Fruit fly (Drosophila melanogaster) whole organism, embryonic: ENCODE data around the gene CG4382.

Experiments used
- Atf-2 ChIP-seq: fragments of 200-800 bp; sonication (Bioruptor generic); optimal IDR thresholded peaks from 2 replicates; lab custom pipeline; 2016; ENCODE audit warnings: missing biosample characterization, missing genetic modification characterization
- CG10267 ChIP-seq: fragments of 200-800 bp; sonication (Bioruptor generic); optimal IDR thresholded peaks from 2 replicates; lab custom pipeline; 2018; ENCODE audit warnings: missing biosample characterization, mild to moderate bottlenecking, missing genetic modification characterization, moderate library complexity
- CG10274 ChIP-seq: fragments of 200-800 bp; sonication (Bioruptor generic); optimal IDR thresholded peaks from 3 replicates; lab custom pipeline; 2017; ENCODE audit warnings: missing biosample characterization, mild to moderate bottlenecking, missing genetic modification characterization
- CG11456 ChIP-seq: fragments of 200-800 bp; sonication (Bioruptor generic); IDR thresholded peaks from 3 replicates; pipeline ENCODE4 v1.3.6; 2022; ENCODE audit warnings: missing biosample characterization, missing genetic modification characterization
- CG12071 ChIP-seq: fragments of 200-800 bp; sonication (Bioruptor generic); optimal IDR thresholded peaks from 3 replicates; lab custom pipeline; 2018; ENCODE audit warnings: missing biosample characterization, mild to moderate bottlenecking, missing genetic modification characterization
- CG13296 ChIP-seq: fragments of 200-800 bp; sonication (Bioruptor generic); optimal IDR thresholded peaks from 3 replicates; lab custom pipeline; 2018; ENCODE audit warnings: missing biosample characterization, mild to moderate bottlenecking, missing genetic modification characterization
- CG13894 ChIP-seq: fragments of 200-800 bp; sonication (Bioruptor generic); optimal IDR thresholded peaks from 3 replicates; lab custom pipeline; 2018; ENCODE audit warnings: missing biosample characterization, mild to moderate bottlenecking, missing genetic modification characterization, moderate library complexity
- CG14014 ChIP-seq: fragments of 200-800 bp; sonication (Bioruptor generic); IDR thresholded peaks from 2 replicates; pipeline ENCODE4 v1.3.6; 2022; ENCODE audit warnings: missing biosample characterization, missing genetic modification characterization
- CG1529 ChIP-seq: fragments of 200-800 bp; sonication (Bioruptor generic); optimal IDR thresholded peaks from 3 replicates; lab custom pipeline; 2018; ENCODE audit warnings: missing biosample characterization, missing genetic modification characterization
- CG17186 ChIP-seq: fragments of 200-800 bp; sonication (Bioruptor generic); optimal IDR thresholded peaks from 3 replicates; lab custom pipeline; 2017; ENCODE audit warnings: missing biosample characterization, missing genetic modification reagents, missing genetic modification characterization
- CG18476 ChIP-seq: fragments of 200-800 bp; sonication (Bioruptor generic); optimal IDR thresholded peaks from 2 replicates; lab custom pipeline; 2016; ENCODE audit warnings: missing biosample characterization, mild to moderate bottlenecking, missing genetic modification characterization
- CG34376 ChIP-seq: fragments of 200-800 bp; sonication (Bioruptor generic); optimal IDR thresholded peaks from 2 replicates; lab custom pipeline; 2018; ENCODE audit warnings: missing biosample characterization, mild to moderate bottlenecking, missing genetic modification characterization
- CG43689 ChIP-seq: fragments of 200-800 bp; sonication (Bioruptor generic); IDR thresholded peaks from 2 replicates; pipeline ENCODE4 v1.3.6; 2022; ENCODE audit warnings: missing biosample characterization, missing genetic modification characterization
- CG4730 ChIP-seq: fragments of 200-800 bp; sonication (Bioruptor generic); IDR thresholded peaks from 2 replicates; pipeline ENCODE4 v1.3.6; 2022; ENCODE audit warnings: missing biosample characterization, missing genetic modification characterization
- CG6765 ChIP-seq: fragments of 200-800 bp; sonication (Bioruptor generic); optimal IDR thresholded peaks from 3 replicates; lab custom pipeline; 2017; ENCODE audit warnings: missing biosample characterization, mild to moderate bottlenecking, missing genetic modification characterization
- CG7928 ChIP-seq: fragments of 200-800 bp; sonication (Bioruptor generic); optimal IDR thresholded peaks from 2 replicates; lab custom pipeline; 2017; ENCODE audit warnings: missing biosample characterization, mild to moderate bottlenecking, missing genetic modification characterization
- CG7987 ChIP-seq: fragments of 200-800 bp; sonication (Bioruptor generic); optimal IDR thresholded peaks from 2 replicates; lab custom pipeline; 2018; ENCODE audit warnings: missing biosample characterization, mild to moderate bottlenecking, missing genetic modification characterization, moderate library complexity
- CG8089 ChIP-seq: fragments of 200-800 bp; sonication (Bioruptor generic); optimal IDR thresholded peaks from 3 replicates; lab custom pipeline; 2016; ENCODE audit warnings: missing biosample characterization, missing genetic modification characterization
- CG9797 ChIP-seq: fragments of 200-800 bp; sonication (Bioruptor generic); optimal IDR thresholded peaks from 3 replicates; lab custom pipeline; 2018; ENCODE audit warnings: missing biosample characterization, mild to moderate bottlenecking, missing genetic modification characterization
- CHES-1-like ChIP-seq: fragments of 200-800 bp; sonication (Bioruptor generic); optimal IDR thresholded peaks from 2 replicates; lab custom pipeline; 2016; ENCODE audit warnings: missing biosample characterization, missing genetic modification characterization
- Chrac-16 ChIP-seq: fragments of 200-800 bp; sonication (Bioruptor generic); optimal IDR thresholded peaks from 3 replicates; lab custom pipeline; 2016; ENCODE audit warnings: missing biosample characterization, missing genetic modification characterization
- D ChIP-seq, 2 experiments: fragments of 200-800 bp in 1 of 2; fragments of >200 bp in 1 of 2; sonication (Bioruptor generic) in 1 of 2; optimal IDR thresholded peaks; 2 replicates in 1 of 2; 3 replicates in 1 of 2; lab custom pipeline; 2017; ENCODE audit warnings: mild to moderate bottlenecking in 1 of 2, missing biosample characterization in 1 of 2, missing genetic modification characterization in 1 of 2, missing genetic modification reagents in 1 of 2
- Dp ChIP-seq: fragments of 200-800 bp; sonication (Bioruptor generic); optimal IDR thresholded peaks from 2 replicates; lab custom pipeline; 2018; ENCODE audit warnings: missing biosample characterization, mild to moderate bottlenecking, missing genetic modification characterization, moderate library complexity
- HmgD ChIP-seq: fragments of 200-800 bp; sonication (Bioruptor generic); optimal IDR thresholded peaks from 3 replicates; lab custom pipeline; 2016; ENCODE audit warnings: missing biosample characterization, missing genetic modification characterization
- Hr3 ChIP-seq: fragments of 200-800 bp; sonication (Bioruptor generic); optimal IDR thresholded peaks from 3 replicates; lab custom pipeline; 2016; ENCODE audit warnings: missing biosample characterization, missing genetic modification characterization
- Hsf ChIP-seq: fragments of 200-800 bp; sonication (Bioruptor generic); optimal IDR thresholded peaks from 3 replicates; lab custom pipeline; 2016; ENCODE audit warnings: missing biosample characterization, missing genetic modification characterization
- MESR4 ChIP-seq: fragments of 200-800 bp; sonication (Bioruptor generic); optimal IDR thresholded peaks from 2 replicates; lab custom pipeline; 2018; ENCODE audit warnings: missing biosample characterization, mild to moderate bottlenecking, missing genetic modification characterization, moderate library complexity
- Nf-YC ChIP-seq: fragments of 200-800 bp; optimal IDR thresholded peaks from 3 replicates; lab custom pipeline; 2019; ENCODE audit warnings: missing biosample characterization, mild to moderate bottlenecking, missing genetic modification characterization, moderate library complexity
- Rx ChIP-seq: fragments of 200-800 bp; sonication (Bioruptor generic); IDR thresholded peaks from 2 replicates; pipeline ENCODE4 v1.3.6; 2022; ENCODE audit warnings: missing biosample characterization, missing genetic modification characterization
- Sry-β ChIP-seq: fragments of 200-800 bp; sonication (Bioruptor generic); optimal IDR thresholded peaks from 2 replicates; lab custom pipeline; 2018; ENCODE audit warnings: missing biosample characterization, mild to moderate bottlenecking, missing genetic modification characterization, moderate library complexity
- Stat92E ChIP-seq, 3 experiments: fragments of >200 bp in 2 of 3; fragments of 200-800 bp in 1 of 3; sonication (Bioruptor generic) in 1 of 3; optimal IDR thresholded peaks; 2 replicates each; lab custom pipeline; 2017 to 2019; ENCODE audit warnings: missing biosample characterization in 3 of 3, missing genetic modification characterization in 3 of 3, mild to moderate bottlenecking in 1 of 3, moderate library complexity in 1 of 3
- Trl ChIP-seq, 3 experiments: fragments of >200 bp in 2 of 3; fragments of 200-800 bp in 1 of 3; sonication (Bioruptor generic) in 1 of 3; optimal IDR thresholded peaks; 2 replicates in 1 of 3; 3 replicates in 2 of 3; lab custom pipeline; 2016 to 2017; ENCODE audit warnings: missing biosample characterization in 1 of 3, missing genetic modification characterization in 1 of 3
- Usf ChIP-seq: fragments of 200-800 bp; sonication (Bioruptor generic); optimal IDR thresholded peaks from 2 replicates; lab custom pipeline; 2017; ENCODE audit warnings: missing genotype, missing biosample characterization, missing genetic modification characterization
- ap ChIP-seq: fragments of 200-800 bp; sonication (Bioruptor generic); IDR thresholded peaks from 2 replicates; pipeline ENCODE4 v1.3.6; 2022; ENCODE audit warnings: missing biosample characterization, missing genetic modification characterization
- dpn ChIP-seq, 2 experiments: fragments of 200-800 bp; sonication (Bioruptor generic); optimal IDR thresholded peaks; 3 replicates each; lab custom pipeline; 2016; ENCODE audit warnings: missing biosample characterization in 2 of 2, missing genetic modification characterization in 2 of 2
- ems ChIP-seq: fragments of 200-800 bp; sonication (Bioruptor generic); optimal IDR thresholded peaks from 3 replicates; lab custom pipeline; 2016; ENCODE audit warnings: missing biosample characterization, missing genetic modification characterization
- ftz-f1 ChIP-seq: fragments of 200-800 bp; sonication (Bioruptor generic); optimal IDR thresholded peaks from 2 replicates; lab custom pipeline; 2016; ENCODE audit warnings: missing biosample characterization, missing genetic modification characterization
- fu2 ChIP-seq: fragments of 200-800 bp; sonication (Bioruptor generic); optimal IDR thresholded peaks from 2 replicates; lab custom pipeline; 2016; ENCODE audit warnings: missing biosample characterization, missing genetic modification characterization
- gcm2 ChIP-seq: fragments of 200-800 bp; sonication (Bioruptor generic); optimal IDR thresholded peaks from 2 replicates; lab custom pipeline; 2016; ENCODE audit warnings: missing biosample characterization, missing genetic modification characterization
- gro ChIP-seq: fragments of 200-800 bp; sonication (Bioruptor generic); optimal IDR thresholded peaks from 2 replicates; lab custom pipeline; 2016; ENCODE audit warnings: missing biosample characterization, missing genetic modification characterization
- ham ChIP-seq: fragments of 200-800 bp; sonication (Bioruptor generic); IDR thresholded peaks from 2 replicates; pipeline ENCODE4 v1.3.6; 2022; ENCODE audit warnings: missing biosample characterization, missing genetic modification characterization
- kah ChIP-seq: fragments of 200-800 bp; sonication (Bioruptor generic); optimal IDR thresholded peaks from 2 replicates; lab custom pipeline; 2018; ENCODE audit warnings: missing biosample characterization, mild to moderate bottlenecking, missing genetic modification characterization
- pb ChIP-seq: fragments of 200-800 bp; sonication (Bioruptor generic); optimal IDR thresholded peaks from 3 replicates; lab custom pipeline; 2016; ENCODE audit warnings: missing biosample characterization, missing genetic modification characterization
- sens-2 ChIP-seq: fragments of 200-800 bp; sonication (Bioruptor generic); IDR thresholded peaks from 2 replicates; pipeline ENCODE4 v1.3.6; 2022; ENCODE audit warnings: missing biosample characterization, missing genetic modification characterization
- seq ChIP-seq: fragments of 200-800 bp; sonication (Bioruptor generic); IDR thresholded peaks from 2 replicates; pipeline ENCODE4 v1.3.6; 2022; ENCODE audit warnings: missing biosample characterization, missing genetic modification characterization
- sim ChIP-seq: fragments of 200-800 bp; sonication (Bioruptor generic); IDR thresholded peaks from 2 replicates; pipeline ENCODE4 v1.3.6; 2022; ENCODE audit warnings: missing biosample characterization, missing genetic modification characterization
- tap ChIP-seq: fragments of 200-800 bp; optimal IDR thresholded peaks from 3 replicates; lab custom pipeline; 2019; ENCODE audit warnings: missing biosample characterization, mild to moderate bottlenecking, missing genetic modification characterization, moderate library complexity
- trh ChIP-seq: fragments of 200-800 bp; sonication (Bioruptor generic); optimal IDR thresholded peaks from 2 replicates; lab custom pipeline; 2016; ENCODE audit warnings: missing biosample characterization, missing genetic modification characterization
- vfl ChIP-seq: fragments of 200-800 bp; sonication (Bioruptor generic); optimal IDR thresholded peaks from 2 replicates; lab custom pipeline; 2016; ENCODE audit warnings: missing biosample characterization, missing genetic modification characterization
- z ChIP-seq: fragments of 200-800 bp; sonication (Bioruptor generic); IDR thresholded peaks from 3 replicates; pipeline ENCODE4 v1.3.6; 2022; ENCODE audit warnings: missing biosample characterization, missing genetic modification characterization

The CG4382 gene

dm6 chr2L:9576269-9576933 lies 24.3 kb downstream of the CG4382 start, which contains the start of gene Mtpalpha (continued):
- TF ChIP-seq Hr3 (GFP tag; lab: Kevin White, UChicago), result peak; percentile 43
- TF ChIP-seq CHES-1-like, result peak; percentile 23
- TF ChIP-seq Sry-β, result no peak
- peak; percentile 82 for TF ChIP-seq CG13894
- peak; percentile 78 for TF ChIP-seq CG34376 (GFP tag; lab: Kevin White, UChicago)
- TF ChIP-seq MESR4, result peak; percentile 46
- TF ChIP-seq CG13296, result peak; percentile 40
- TF ChIP-seq CG7928 (GFP tag; lab: Kevin White, UChicago), result no peak
- no peak for TF ChIP-seq ham (GFP tag; lab: Robert Waterston, UW)
- no peak for TF ChIP-seq pb (GFP tag; lab: Kevin White, UChicago)
- peak; percentile 86 for TF ChIP-seq CG9797 (GFP tag; lab: Kevin White, UChicago)
- TF ChIP-seq fu2 (GFP tag; lab: Kevin White, UChicago), result no peak
- peak in 1 of 2 experiments; percentile 13 for TF ChIP-seq Trl (optimal IDR thresholded peaks at IDR 0.05; lab: Kevin White, UChicago)
- peak; percentile 27 for TF ChIP-seq Trl (GFP tag; optimal IDR thresholded peaks at IDR 0.05; lab: Kevin White, UChicago)
- peak; percentile 56 for TF ChIP-seq Chrac-16 (GFP tag; lab: Kevin White, UChicago)
- TF ChIP-seq Atf-2, result no peak
- no peak for TF ChIP-seq CG43689 (GFP tag; lab: Robert Waterston, UW)
- TF ChIP-seq vfl (GFP tag; lab: Kevin White, UChicago), result no peak
- TF ChIP-seq CG10267 (tag; lab: Kevin White, UChicago), result peak; percentile 67
- TF ChIP-seq sim (GFP tag; lab: Robert Waterston, UW), result peak; percentile 12; the same call in 1 of the 2 replicates
- no peak for TF ChIP-seq CG18476 (GFP tag; lab: Kevin White, UChicago)
- TF ChIP-seq Nf-YC (tag; lab: Kevin White, UChicago), result no peak
- TF ChIP-seq ftz-f1 (GFP tag; lab: Kevin White, UChicago), result no peak
- no peak for TF ChIP-seq CG4730 (GFP tag; lab: Robert Waterston, UW)
- TF ChIP-seq CG14014, result no peak
- no peak for TF ChIP-seq CG12071 (GFP tag; lab: Kevin White, UChicago)
- peak; percentile 42 for TF ChIP-seq Hsf (GFP tag; lab: Kevin White, UChicago)
- no peak for TF ChIP-seq tap (tag; lab: Kevin White, UChicago)
- TF ChIP-seq Rx (GFP tag; lab: Robert Waterston, UW), result no peak
- TF ChIP-seq CG11456, result peak; percentile 50; the same call in 1 of the 3 replicates
- no peak for TF ChIP-seq CG10274 (GFP tag; lab: Kevin White, UChicago)
- no peak for TF ChIP-seq Usf (GFP tag; lab: Kevin White, UChicago)
- peak; percentile 88 for TF ChIP-seq kah
- TF ChIP-seq Stat92E (GFP tag; optimal IDR thresholded peaks at IDR 0.05; lab: Kevin White, UChicago), result peak in 1 of 3 experiments; percentile 40
- TF ChIP-seq seq (GFP tag; lab: Robert Waterston, UW), result no peak
- no peak for TF ChIP-seq CG1529 (GFP tag; lab: Kevin White, UChicago)
- TF ChIP-seq ap (GFP tag; lab: Robert Waterston, UW), result no peak
- peak; percentile 20 for TF ChIP-seq HmgD (GFP tag; lab: Kevin White, UChicago)
- peak; percentile 9 to 44 for TF ChIP-seq dpn (GFP tag; optimal IDR thresholded peaks at IDR 0.05; lab: Kevin White, UChicago)
- TF ChIP-seq CG6765 (GFP tag; lab: Kevin White, UChicago), result peak; percentile 42
- TF ChIP-seq ems (GFP tag; lab: Kevin White, UChicago), result peak; percentile 16
- no peak for TF ChIP-seq trh (GFP tag; lab: Kevin White, UChicago)
- TF ChIP-seq gcm2 (GFP tag; lab: Kevin White, UChicago), result peak; percentile 2
- no peak for TF ChIP-seq sens-2
- TF ChIP-seq CG8089 (GFP tag; lab: Kevin White, UChicago), result peak; percentile 60
- no peak for TF ChIP-seq CG17186 (GFP tag; lab: Kevin White, UChicago)
- peak; percentile 59 for TF ChIP-seq gro
- no peak for TF ChIP-seq D (optimal IDR thresholded peaks at IDR 0.05; lab: Kevin White, UChicago)
- TF ChIP-seq D (GFP tag; optimal IDR thresholded peaks at IDR 0.05; lab: Kevin White, UChicago), result no peak
- TF ChIP-seq z (GFP tag; lab: Robert Waterston, UW), result no peak
- peak; percentile 38 for TF ChIP-seq CG7987 (GFP tag; lab: Kevin White, UChicago)
- peak; percentile 51 for TF ChIP-seq Dp
